Worm (Caenorhabditis elegans): Measurements from ENCODE around the gene R05D3.12.

The R05D3.12 gene

DNA sequence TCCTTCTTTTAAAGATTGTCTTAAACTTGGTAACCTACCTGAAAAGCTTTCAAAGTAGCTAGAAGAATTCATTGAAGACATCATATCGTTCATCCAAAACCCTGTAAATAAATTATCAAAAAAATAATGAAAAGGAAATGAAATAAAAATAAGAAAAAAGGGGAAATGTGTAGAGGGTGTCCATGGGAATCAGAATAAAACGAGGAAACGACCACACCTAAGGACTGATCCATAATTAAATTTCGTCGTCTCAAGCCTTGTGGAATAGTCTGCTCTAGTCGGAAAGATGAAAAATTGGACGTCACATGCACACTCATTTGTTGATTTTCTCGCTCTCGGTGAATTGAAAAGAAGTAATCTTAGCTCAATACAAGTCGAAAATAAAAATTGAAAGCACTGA, 54.3 kb downstream of the R05D3.12 start, which contains the start of gene ZK1236.9:
ZK1236.9 (minus strand) TSS at position 101 of the 400 bp plus-strand sequence.
- TF ChIP-seq lin-54 (GFP tag; optimal IDR thresholded peaks at IDR 0.05) (no peak), B0261.1 (tag; optimal IDR thresholded peaks at IDR 0.05) (no peak), ztf-6 (GFP tag; IDR thresholded peaks at IDR 0.05) (no peak), F23B12.7 (tag; optimal IDR thresholded peaks at IDR 0.05; ENCODE audit: insufficient read depth) (no peak), snpc-1.3 (tag; optimal IDR thresholded peaks at IDR 0.05; ENCODE audit: insufficient read depth) (no peak), madf-10 (tag; optimal IDR thresholded peaks at IDR 0.05) (no peak), madf-8 (GFP tag; conservative IDR thresholded peaks at IDR 0.05) (no peak), ztf-18 (tag; optimal IDR thresholded peaks at IDR 0.05) (no peak), cebp-1 (GFP tag; IDR thresholded peaks at IDR 0.05) (no peak), cebp-1 (tag; optimal IDR thresholded peaks at IDR 0.05) (no peak), cebp-2 (GFP tag; IDR thresholded peaks at IDR 0.05) (no peak), hsf-1 (GFP tag; IDR thresholded peaks at IDR 0.05) (no peak), egl-44 (GFP tag; IDR thresholded peaks at IDR 0.05) (no peak), zfh-2 (GFP tag; conservative IDR thresholded peaks at IDR 0.05) (no peak), aptf-2 (GFP tag; conservative IDR thresholded peaks at IDR 0.05) (no peak), K11D2.4 (GFP tag; IDR thresholded peaks at IDR 0.05) (no peak), F33H1.4 (GFP tag; IDR thresholded peaks at IDR 0.05) (no peak), rec-8 (tag; optimal IDR thresholded peaks at IDR 0.05) (no peak), Y56A3A.18 (GFP tag; IDR thresholded peaks at IDR 0.05) (no peak), lir-1 (GFP tag; conservative IDR thresholded peaks at IDR 0.05) (no peak)
